Fruit fly (Drosophila melanogaster) whole organism, pupa: ENCODE results near the gene CG7006.

Source experiments
- CG10348 ChIP-seq: fragments of 200-800 bp; sonication (Bioruptor generic); IDR thresholded peaks from 2 replicates; pipeline ENCODE4 v1.3.6; 2022; ENCODE audit warnings: missing biosample characterization, missing genetic modification characterization
- CG4496 ChIP-seq: fragments of 200-800 bp; sonication (Bioruptor generic); IDR thresholded peaks from 3 replicates; pipeline ENCODE4 v1.3.6; 2022; ENCODE audit warnings: missing biosample characterization, missing genetic modification characterization
- D1 ChIP-seq: fragments of 200-800 bp; sonication (Bioruptor generic); optimal IDR thresholded peaks from 2 replicates; lab custom pipeline; 2018; ENCODE audit warnings: missing biosample characterization, mild to moderate bottlenecking, missing genetic modification characterization, moderate library complexity

DNA sequence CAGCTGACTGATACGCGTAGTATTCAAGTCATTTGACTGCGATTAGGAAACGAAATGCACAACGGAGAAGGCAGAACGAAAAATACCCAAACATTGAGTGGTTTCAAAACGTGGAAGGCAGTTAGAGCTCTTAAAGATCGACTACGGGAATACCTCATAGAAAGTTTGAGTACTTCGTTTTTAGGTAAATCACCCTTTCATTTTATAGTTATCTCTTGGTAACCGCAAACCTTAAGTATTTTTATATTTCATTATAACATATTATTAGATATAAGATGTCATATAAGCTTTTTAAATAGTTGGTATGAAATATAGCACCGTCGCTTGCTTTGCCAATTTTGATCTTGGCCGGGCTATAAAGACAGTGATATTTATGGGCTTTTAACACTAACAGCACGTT, 5.3 kb upstream of the CG7006 start:
- TF ChIP-seq CG4496 (GFP tag; lab: Robert Waterston, UW) = no peak
- TF ChIP-seq D1 (tag; lab: Kevin White, UChicago) = no peak
- TF ChIP-seq CG10348 (GFP tag; lab: Robert Waterston, UW) = no peak
